Worm (Caenorhabditis elegans) whole organism, L4/young adult: ENCODE measurements around the gene ceh-14.

Experiments
- dao-5 ChIP-seq: sonication (generic microtip); optimal IDR thresholded peaks from 2 replicates; lab custom pipeline; 2016; ENCODE audit warnings: missing genotype, missing genetic modification characterization, moderate library complexity, missing compliant biosample characterization
- him-1 ChIP-seq: sonication (generic microtip); optimal IDR thresholded peaks from 2 replicates; lab custom pipeline; 2016; ENCODE audit warnings: missing genotype, missing genetic modification reagents, missing genetic modification characterization, missing compliant biosample characterization

- TF ChIP-seq him-1 (tag; lab: Kevin White, UChicago) (no peak), dao-5 (tag; lab: Kevin White, UChicago) (no peak)
Measured at ce11 chrX:7573572-7573628, 40.9 kb upstream of the ceh-14 start, which contains the start of the genes unc-98 and F08C6.18.
